Worm (Caenorhabditis elegans) whole organism, L1 larva: Measurements from ENCODE around the gene flp-23.

Experiments used
- egl-27 ChIP-seq, 2 experiments: fragments of 150-350 bp in 1 of 2; sonication (generic microtip); optimal IDR thresholded peaks; 3 replicates each; lab custom pipeline; 2017 to 2018; ENCODE audit warnings: missing biosample characterization in 2 of 2, missing genetic modification characterization in 2 of 2, missing genetic modification reagents in 2 of 2
- ets-5 ChIP-seq: fragments of 200-800 bp; sonication (Bioruptor generic); IDR thresholded peaks from 2 replicates; pipeline ENCODE4 v1.3.6; 2022; ENCODE audit warnings: missing genetic modification characterization, missing compliant biosample characterization
- fkh-10 ChIP-seq: sonication (generic microtip); optimal IDR thresholded peaks from 2 replicates; lab custom pipeline; 2017; ENCODE audit warnings: missing biosample characterization, missing genetic modification reagents, missing genetic modification characterization
- fos-1 ChIP-seq: fragments of 150-350 bp; optimal IDR thresholded peaks from 2 replicates; lab custom pipeline; 2014; ENCODE audit warnings: missing biosample characterization, missing genetic modification characterization
- mep-1 ChIP-seq: fragments of 150-350 bp; optimal IDR thresholded peaks from 2 replicates; lab custom pipeline; 2014; ENCODE audit warnings: missing biosample characterization, missing genetic modification characterization
- unc-30 ChIP-seq: sonication (generic microtip); optimal IDR thresholded peaks from 2 replicates; lab custom pipeline; 2017; ENCODE audit warnings: missing biosample characterization, missing genetic modification characterization
- unc-86 ChIP-seq: sonication (generic microtip); optimal IDR thresholded peaks from 2 replicates; lab custom pipeline; 2016; ENCODE audit warnings: missing genetic modification characterization, missing compliant biosample characterization

ce11 chrIII:8697268-8697907, 46.8 kb downstream of the flp-23 start:
- TF ChIP-seq unc-30 (tag; lab: Kevin White, UChicago) (no peak), egl-27 (tag; optimal IDR thresholded peaks at IDR 0.05; lab: Kevin White, UChicago) (no peak), fkh-10 (GFP tag; lab: Kevin White, UChicago) (no peak), unc-86 (tag; lab: Kevin White, UChicago) (no peak), mep-1 (tag; lab: Kevin White, UChicago) (no peak), fos-1 (tag; lab: Kevin White, UChicago) (no peak), ets-5 (GFP tag; lab: Robert Waterston, UW) (no peak)
